Fruit fly (Drosophila melanogaster) whole organism, adult: ENCODE measurements around the gene CG31627.

ENCODE experiments used
- CG11617 ChIP-seq: fragments of 200-800 bp; sonication (Bioruptor generic); optimal IDR thresholded peaks from 2 replicates; lab custom pipeline; 2017; ENCODE audit warnings: mild to moderate bottlenecking, missing biosample characterization, missing genetic modification reagents, missing genetic modification characterization
- CG12768 ChIP-seq: fragments of 200-800 bp; sonication (Bioruptor generic); optimal IDR thresholded peaks from 2 replicates; lab custom pipeline; 2017; ENCODE audit warnings: missing biosample characterization, missing genetic modification characterization, mild to moderate bottlenecking, moderate library complexity, missing genetic modification reagents
- CG14711 ChIP-seq: fragments of 200-800 bp; sonication (Bioruptor generic); optimal IDR thresholded peaks from 2 replicates; lab custom pipeline; 2018; ENCODE audit warnings: missing biosample characterization, mild to moderate bottlenecking, missing genetic modification characterization, moderate library complexity
- CG1620 ChIP-seq: fragments of 200-800 bp; sonication (Bioruptor generic); optimal IDR thresholded peaks from 2 replicates; lab custom pipeline; 2016; ENCODE audit warnings: missing biosample characterization, missing genetic modification characterization
- CG33017 ChIP-seq: fragments of 200-800 bp; sonication (Bioruptor generic); optimal IDR thresholded peaks from 2 replicates; lab custom pipeline; 2018; ENCODE audit warnings: missing biosample characterization, mild to moderate bottlenecking, missing genetic modification characterization, moderate library complexity
- CG5204 ChIP-seq: fragments of 200-800 bp; sonication (Bioruptor generic); optimal IDR thresholded peaks from 2 replicates; lab custom pipeline; 2016; ENCODE audit warnings: missing biosample characterization, missing genetic modification characterization
- CG7045 ChIP-seq: fragments of 200-800 bp; sonication (Bioruptor generic); optimal IDR thresholded peaks from 2 replicates; lab custom pipeline; 2017; ENCODE audit warnings: missing biosample characterization, mild to moderate bottlenecking, missing genetic modification characterization
- CG7101 ChIP-seq: fragments of 200-800 bp; sonication (Bioruptor generic); optimal IDR thresholded peaks from 2 replicates; lab custom pipeline; 2018; ENCODE audit warnings: missing biosample characterization, mild to moderate bottlenecking, missing genetic modification characterization, moderate library complexity
- Clk ChIP-seq: fragments of 200-800 bp; sonication (Bioruptor generic); optimal IDR thresholded peaks from 2 replicates; lab custom pipeline; 2017; ENCODE audit warnings: missing biosample characterization, missing genetic modification characterization
- Crg-1 ChIP-seq: fragments of 200-800 bp; sonication (Bioruptor generic); optimal IDR thresholded peaks from 2 replicates; lab custom pipeline; 2016; ENCODE audit warnings: missing biosample characterization, missing genetic modification characterization
- Hr96 ChIP-seq: fragments of 200-800 bp; sonication (Bioruptor generic); optimal IDR thresholded peaks from 2 replicates; lab custom pipeline; 2016; ENCODE audit warnings: missing biosample characterization, missing genetic modification characterization
- Mnt ChIP-seq: fragments of 200-800 bp; sonication (Bioruptor generic); optimal IDR thresholded peaks from 2 replicates; lab custom pipeline; 2016; ENCODE audit warnings: missing biosample characterization, mild to moderate bottlenecking, missing genetic modification characterization
- bab1 ChIP-seq: fragments of 200-800 bp; sonication (Bioruptor generic); optimal IDR thresholded peaks from 3 replicates; lab custom pipeline; 2019; ENCODE audit warnings: missing biosample characterization, mild to moderate bottlenecking, missing genetic modification characterization, moderate library complexity
- cic ChIP-seq: fragments of 200-800 bp; sonication (Bioruptor generic); optimal IDR thresholded peaks from 2 replicates; lab custom pipeline; 2017; ENCODE audit warnings: missing biosample characterization, mild to moderate bottlenecking, missing genetic modification characterization, moderate library complexity
- cnc ChIP-seq, 2 experiments: fragments of >200 bp; optimal IDR thresholded peaks; 2 replicates each; lab custom pipeline; 2017
- kay ChIP-seq: fragments of 200-800 bp; sonication (Bioruptor generic); peaks from one replicate; lab custom pipeline; 2016; ENCODE audit warnings: missing biosample characterization, missing genetic modification characterization, borderline replicate concordance
- ovo ChIP-seq: fragments of 200-800 bp; sonication (Bioruptor generic); optimal IDR thresholded peaks from 2 replicates; lab custom pipeline; 2016; ENCODE audit warnings: missing biosample characterization, missing genetic modification characterization
- pad ChIP-seq: fragments of 200-800 bp; sonication (Bioruptor generic); optimal IDR thresholded peaks from 3 replicates; lab custom pipeline; 2017; ENCODE audit warnings: missing biosample characterization, missing genetic modification characterization, mild to moderate bottlenecking, moderate library complexity, missing genetic modification reagents
- tj ChIP-seq: fragments of 200-800 bp; sonication (Bioruptor generic); optimal IDR thresholded peaks from 3 replicates; lab custom pipeline; 2017; ENCODE audit warnings: missing biosample characterization, mild to moderate bottlenecking, missing genetic modification characterization, moderate library complexity
- toe ChIP-seq: fragments of 200-800 bp; sonication (Bioruptor generic); optimal IDR thresholded peaks from 2 replicates; lab custom pipeline; 2016; ENCODE audit warnings: missing biosample characterization, missing genetic modification characterization

CG31627 gene

dm6 chr2L:21218912-21219246 is 45.9 kb downstream of the CG31627 start:
- peak; percentile 15 for TF ChIP-seq cic (GFP tag; lab: Kevin White, UChicago)
- peak; percentile 95 for TF ChIP-seq tj
- TF ChIP-seq kay (GFP tag; lab: Kevin White, UChicago) = peak; percentile 22
- no peak for TF ChIP-seq CG7101
- no peak for TF ChIP-seq Hr96
- TF ChIP-seq Clk = no peak
- TF ChIP-seq ovo (GFP tag; lab: Kevin White, UChicago) = no peak
- TF ChIP-seq toe (GFP tag; lab: Kevin White, UChicago) = no peak
- peak; percentile 34 for TF ChIP-seq Mnt (GFP tag; lab: Kevin White, UChicago)
- no peak for TF ChIP-seq bab1 (GFP tag; lab: Kevin White, UChicago)
- TF ChIP-seq CG14711 = no peak

dm6 chr2L:21219640-21220085 is 46.6 kb downstream of the CG31627 start:
- TF ChIP-seq cnc (optimal IDR thresholded peaks at IDR 0.05; lab: Kevin White, UChicago) (no peak), Crg-1 (GFP tag; lab: Kevin White, UChicago) (no peak), CG5204 (no peak), CG7045 (GFP tag; lab: Kevin White, UChicago) (peak; percentile 9), tj (peak; percentile 55), CG12768 (GFP tag; lab: Kevin White, UChicago) (peak; percentile 47), bab1 (GFP tag; lab: Kevin White, UChicago) (peak; percentile 30), ovo (GFP tag; lab: Kevin White, UChicago) (peak; percentile 25), cic (GFP tag; lab: Kevin White, UChicago) (peak; percentile 20), pad (no peak), CG7101 (no peak), Mnt (GFP tag; lab: Kevin White, UChicago) (no peak), Clk (no peak), kay (GFP tag; lab: Kevin White, UChicago) (peak; percentile 30), CG33017 (no peak), CG1620 (GFP tag; lab: Kevin White, UChicago) (no peak), CG11617 (no peak), Hr96 (no peak), CG14711 (no peak), toe (GFP tag; lab: Kevin White, UChicago) (no peak)

DNA sequence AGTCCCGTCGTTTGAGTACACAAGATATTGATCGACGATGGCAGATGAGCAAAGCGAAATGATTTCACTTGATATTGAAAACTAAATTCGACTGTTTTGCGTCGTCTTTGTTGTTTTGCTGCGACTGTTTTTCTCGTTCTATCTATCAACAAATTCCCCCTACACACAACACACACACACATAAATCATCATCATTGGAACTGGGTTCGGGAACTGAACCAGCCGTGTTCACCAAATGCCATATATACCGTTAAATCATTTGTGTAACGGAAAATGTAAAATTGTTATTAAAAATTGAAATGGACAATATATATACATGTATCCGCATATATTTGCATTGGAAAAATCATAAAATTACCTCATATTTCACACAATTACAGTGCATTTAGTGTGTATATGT is 47.4 kb downstream of the CG31627 start, which contains the start of gene Atg18b:
Gene Atg18b, minus strand, starts transcription at position 177 of the 400 bp plus-strand sequence.
- TF ChIP-seq CG33017 (no peak), toe (GFP tag; lab: Kevin White, UChicago) (no peak), kay (GFP tag; lab: Kevin White, UChicago) (no peak), ovo (GFP tag; lab: Kevin White, UChicago) (peak; percentile 84), pad (peak; percentile 53)

DNA sequence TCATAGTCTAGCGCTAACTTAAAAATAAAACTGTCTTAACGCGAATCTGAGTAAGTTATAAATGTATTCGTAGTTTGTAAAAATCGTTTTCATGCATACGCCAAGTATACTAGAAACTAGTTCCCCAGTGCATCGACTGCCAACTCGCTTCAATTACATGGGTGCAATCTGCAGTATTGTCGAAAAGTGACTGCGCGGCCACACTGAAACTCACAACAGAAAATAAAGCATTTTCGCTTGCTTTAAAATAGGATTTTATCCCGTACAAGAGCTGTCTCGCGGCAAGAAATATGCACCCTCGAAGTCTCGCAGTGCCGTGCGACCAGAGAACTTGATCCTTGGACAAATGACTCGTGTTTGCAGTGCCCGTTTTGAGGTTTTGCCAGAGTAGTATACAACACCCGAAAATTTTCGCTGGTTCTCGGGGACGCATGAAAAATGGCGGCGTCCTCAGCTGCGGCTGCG is 48.1 kb downstream of the CG31627 start, which contains the start of gene CG8677:
Gene CG8677, plus strand, starts transcription at position 199 of the 465 bp plus-strand sequence.
- TF ChIP-seq bab1 (GFP tag; lab: Kevin White, UChicago) (peak; percentile 23), CG1620 (GFP tag; lab: Kevin White, UChicago) (peak; percentile 2), CG33017 (no peak), Mnt (GFP tag; lab: Kevin White, UChicago) (peak; percentile 1), CG14711 (peak; percentile 16)

DNA sequence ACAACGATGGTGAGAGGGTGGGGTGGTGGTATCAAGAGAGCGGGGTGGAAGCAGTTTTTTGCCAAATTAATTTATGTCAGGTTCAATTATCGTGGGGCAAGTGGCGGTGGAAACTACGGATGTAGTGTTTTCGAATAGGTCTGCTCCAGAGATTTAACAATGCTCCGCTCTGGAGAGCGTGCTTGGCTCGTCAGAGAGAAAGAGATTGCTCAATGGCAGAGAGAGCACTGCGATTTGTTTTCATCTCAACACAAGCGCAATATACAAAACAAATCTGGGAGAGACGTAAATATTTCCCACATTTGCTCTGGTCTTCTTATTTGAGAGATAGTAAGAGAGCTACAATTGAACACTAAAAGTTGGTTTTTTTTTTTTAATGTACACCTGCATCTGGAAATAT is 48.8 kb downstream of the CG31627 start:
- no peak for TF ChIP-seq CG7045 (GFP tag; lab: Kevin White, UChicago)
- no peak for TF ChIP-seq CG11617
- no peak for TF ChIP-seq Hr96
- TF ChIP-seq CG5204 = no peak
- no peak for TF ChIP-seq CG1620 (GFP tag; lab: Kevin White, UChicago)
- no peak for TF ChIP-seq pad
- no peak for TF ChIP-seq Crg-1 (GFP tag; lab: Kevin White, UChicago)
- TF ChIP-seq CG7101 = no peak
- no peak for TF ChIP-seq cic (GFP tag; lab: Kevin White, UChicago)
- no peak for TF ChIP-seq kay (GFP tag; lab: Kevin White, UChicago)
- TF ChIP-seq Mnt (GFP tag; lab: Kevin White, UChicago) = no peak
- no peak for TF ChIP-seq CG14711
- no peak for TF ChIP-seq Clk
- TF ChIP-seq cnc (optimal IDR thresholded peaks at IDR 0.05; lab: Kevin White, UChicago) = no peak
- no peak for TF ChIP-seq tj
- TF ChIP-seq bab1 (GFP tag; lab: Kevin White, UChicago) = no peak
- TF ChIP-seq CG12768 (GFP tag; lab: Kevin White, UChicago) = no peak
- TF ChIP-seq ovo (GFP tag; lab: Kevin White, UChicago) = no peak
- no peak for TF ChIP-seq CG33017
- no peak for TF ChIP-seq toe (GFP tag; lab: Kevin White, UChicago)
